Worm (Caenorhabditis elegans): ENCODE measurements around the gene nhr-218.

Gene nhr-218

ce11 chrV:16259684-16260083, 1.4 kb downstream of the nhr-218 start, which contains the start of gene nhr-127:
TSS of gene nhr-127 (plus strand) at chrV:16259984.
- TF ChIP-seq tbx-2 (tag; optimal IDR thresholded peaks at IDR 0.05) (no peak), rnt-1 (tag; optimal IDR thresholded peaks at IDR 0.05) (no peak), alr-1 (tag; optimal IDR thresholded peaks at IDR 0.05; ENCODE audit: borderline replicate concordance) (no peak), nhr-12 (tag; optimal IDR thresholded peaks at IDR 0.05) (no peak), fkh-10 (GFP tag; optimal IDR thresholded peaks at IDR 0.05) (no peak), nhr-19 (GFP tag; conservative IDR thresholded peaks at IDR 0.05) (no peak), egl-13 (tag; optimal IDR thresholded peaks at IDR 0.05) (no peak), tlp-1 (tag; optimal IDR thresholded peaks at IDR 0.05) (no peak), nhr-77 (tag; optimal IDR thresholded peaks at IDR 0.05) (no peak)

ce11 chrV:16266514-16266913, 8.3 kb downstream of the nhr-218 start, which contains the start of gene T13F3.4:
TSS of gene T13F3.4 (minus strand) at chrV:16266614.
- TF ChIP-seq sup-37 (GFP tag; optimal IDR thresholded peaks at IDR 0.05), result no peak
- no peak for TF ChIP-seq dpl-1 (GFP tag; optimal IDR thresholded peaks at IDR 0.05)
- TF ChIP-seq ets-5 (GFP tag; IDR thresholded peaks at IDR 0.05), result no peak
- TF ChIP-seq unc-86 (tag; optimal IDR thresholded peaks at IDR 0.05), result no peak

DNA sequence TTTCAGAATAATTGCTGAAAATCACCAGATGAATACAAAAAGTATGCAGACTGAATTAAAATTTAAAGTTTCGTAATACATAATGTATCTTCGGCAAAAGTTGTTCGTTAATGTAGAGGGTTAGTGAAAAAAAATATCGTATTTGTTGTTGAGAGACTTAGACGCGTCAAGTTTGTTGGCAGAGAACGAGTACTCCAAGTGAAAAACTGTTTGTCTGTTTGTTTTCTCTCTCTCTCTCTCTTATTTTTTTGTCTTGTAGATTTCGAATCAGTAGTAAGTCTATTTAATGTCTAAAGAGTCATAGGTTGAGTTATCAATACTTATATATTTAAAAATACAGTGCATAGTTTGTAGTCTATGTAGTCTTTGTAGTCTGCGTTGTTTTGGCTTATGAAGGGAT, 11.3 kb downstream of the nhr-218 start, which contains the start of the genes fbxa-2 and T13F3.8:
TSS of gene fbxa-2 (minus strand) at position 101 of the 400 bp plus-strand sequence.
TSS of gene T13F3.8 (plus strand) at position 245 of the 400 bp plus-strand sequence.
- TF ChIP-seq nhr-47 (tag; optimal IDR thresholded peaks at IDR 0.05) (no peak), efl-3 (GFP tag; optimal IDR thresholded peaks at IDR 0.05) (no peak), ceh-8 (GFP tag; optimal IDR thresholded peaks at IDR 0.05) (no peak), mef-2 (tag; optimal IDR thresholded peaks at IDR 0.05) (no peak), pag-3 (tag; optimal IDR thresholded peaks at IDR 0.05; ENCODE audit: borderline replicate concordance, insufficient read depth) (no peak), mab-9 (GFP tag; IDR thresholded peaks at IDR 0.05) (no peak)

DNA sequence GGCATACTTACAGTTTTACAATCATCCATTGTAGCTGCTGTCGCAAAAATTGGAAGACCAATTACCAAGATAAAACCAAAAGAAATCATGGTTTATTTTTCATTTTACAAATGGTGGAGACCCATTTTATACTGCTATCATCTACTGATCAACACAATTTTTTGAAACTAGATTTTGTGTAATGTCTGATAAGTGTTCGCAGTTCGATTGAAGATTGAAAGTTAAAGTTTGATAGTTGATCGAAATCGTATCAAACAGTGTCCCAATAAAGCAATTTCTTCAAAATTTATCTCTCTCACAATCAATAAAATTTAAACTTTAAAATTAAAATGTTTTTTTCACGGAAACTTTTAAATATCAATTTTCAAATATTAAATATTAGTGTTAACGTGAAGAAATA, 12.9 kb downstream of the nhr-218 start, which contains the start of gene T13F3.6:
TSS of gene T13F3.6 (minus strand) at position 101 of the 400 bp plus-strand sequence.
- TF ChIP-seq ceh-63 (GFP tag; optimal IDR thresholded peaks at IDR 0.05) (no peak), C16A3.4 (tag; optimal IDR thresholded peaks at IDR 0.05) (no peak), irx-1 (tag; optimal IDR thresholded peaks at IDR 0.05) (no peak), hpl-2 (GFP tag; optimal IDR thresholded peaks at IDR 0.05) (no peak)

DNA sequence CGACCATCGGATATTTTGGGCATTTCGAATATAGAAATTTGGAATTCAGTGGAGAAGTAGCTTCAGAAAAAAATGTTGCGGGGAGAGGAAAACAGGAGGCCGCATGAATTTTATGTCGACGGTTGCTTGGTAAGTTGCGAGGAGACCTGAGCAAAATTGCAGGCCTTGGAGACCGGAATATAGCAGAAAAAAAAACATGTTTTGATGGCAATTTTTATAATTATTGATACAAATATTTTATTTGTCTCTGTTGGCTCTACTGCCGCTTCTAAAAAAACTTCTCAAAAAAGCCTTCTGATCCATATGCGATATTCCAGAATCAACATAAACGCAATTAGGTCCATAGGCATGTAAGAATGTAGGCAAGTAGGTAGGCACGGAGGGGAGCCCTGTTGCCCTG, 17.1 kb downstream of the nhr-218 start, which contains the start of gene pacl-1:
TSS of gene pacl-1 (minus strand) at position 101 of the 400 bp plus-strand sequence.
- TF ChIP-seq nhr-20 (tag; optimal IDR thresholded peaks at IDR 0.05), result no peak

DNA sequence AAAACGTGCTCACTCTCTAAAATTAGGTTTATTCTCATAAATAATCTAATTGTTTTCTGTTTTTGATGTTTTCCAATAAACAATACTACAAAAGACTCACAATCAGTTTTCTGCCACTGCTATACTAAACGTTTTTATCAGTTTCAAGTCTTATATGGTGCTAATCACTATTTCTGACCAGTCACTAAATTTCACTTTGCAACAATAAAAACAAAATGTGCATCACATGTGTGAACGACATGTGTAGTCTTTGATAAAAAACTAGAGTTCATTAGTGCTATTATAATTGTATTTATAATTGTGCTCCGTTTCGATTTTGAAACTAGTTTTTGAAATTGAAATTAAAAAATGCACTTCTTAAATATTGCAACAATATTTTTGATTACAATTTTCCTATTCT, 19.7 kb downstream of the nhr-218 start, which contains the start of gene cyp-37B1:
TSS of gene cyp-37B1 (plus strand) at position 199 of the 400 bp plus-strand sequence.
- TF ChIP-seq hlh-17 (GFP tag; optimal IDR thresholded peaks at IDR 0.05; ENCODE audit: borderline replicate concordance), result no peak
- peak in 1 of 2 experiments; percentile 34 for TF ChIP-seq lin-35 (GFP tag; optimal IDR thresholded peaks at IDR 0.05)
- peak; percentile 38 for TF ChIP-seq nhr-90 (tag; optimal IDR thresholded peaks at IDR 0.05; ENCODE audit: poor library complexity)
- TF ChIP-seq elt-2 (tag; optimal IDR thresholded peaks at IDR 0.05), result peak; percentile 95
- TF ChIP-seq nhr-20 (tag; optimal IDR thresholded peaks at IDR 0.05), result peak; percentile 59

DNA sequence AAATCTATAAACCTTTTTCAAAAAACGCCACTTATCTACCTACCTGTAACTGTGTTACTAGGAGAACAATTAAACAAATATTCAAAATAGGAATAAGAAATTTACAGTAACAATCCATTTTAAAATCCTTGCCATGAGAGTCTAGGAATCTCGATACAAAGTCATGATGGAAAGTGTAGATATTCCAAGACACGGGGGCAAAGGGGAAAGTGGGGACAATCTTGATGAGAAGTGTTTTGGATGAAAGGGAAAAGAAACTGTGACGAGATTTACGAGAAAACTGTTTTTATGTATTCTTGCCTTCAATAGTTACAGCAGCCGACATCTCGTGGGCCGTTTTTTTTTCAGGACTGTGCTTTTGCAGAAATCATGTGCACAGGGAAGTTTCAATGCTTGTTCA, 23.9 kb downstream of the nhr-218 start, which contains the start of gene F28G4.2:
TSS of gene F28G4.2 (minus strand) at position 175 of the 400 bp plus-strand sequence.
- no peak for TF ChIP-seq ceh-8 (GFP tag; optimal IDR thresholded peaks at IDR 0.05)
- TF ChIP-seq blmp-1 (tag; optimal IDR thresholded peaks at IDR 0.05), result peak; percentile 78
- no peak for TF ChIP-seq nhr-237 (tag; optimal IDR thresholded peaks at IDR 0.05)

All from whole organism, L1 larva.